Worm (Caenorhabditis elegans): ENCODE measurements around the gene ugt-17.

DNA sequence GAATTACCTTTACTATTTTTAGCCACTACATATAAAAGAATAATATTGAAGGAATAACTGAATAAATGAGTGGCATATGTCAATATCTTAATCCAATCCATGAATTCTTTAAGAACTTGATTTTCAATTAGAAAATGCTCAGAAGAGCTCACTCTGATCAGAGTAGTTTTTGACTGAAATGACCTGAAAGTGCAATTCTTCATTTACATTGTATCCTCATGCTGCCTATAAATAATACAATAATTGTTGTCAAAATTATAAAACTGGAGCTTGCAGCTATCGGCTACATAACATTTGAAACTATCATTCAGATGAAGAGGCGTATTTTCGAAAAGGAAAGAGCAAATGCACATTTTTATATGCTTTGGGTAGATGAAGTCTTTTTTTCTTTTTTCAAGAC lies 17.9 kb upstream of the ugt-17 start, which contains the start of gene srxa-19:
- TF ChIP-seq ceh-19 (GFP tag; optimal IDR thresholded peaks at IDR 0.05) = no peak
- no peak for TF ChIP-seq sdc-2 (tag; optimal IDR thresholded peaks at IDR 0.05)
- TF ChIP-seq nhr-11 (tag; optimal IDR thresholded peaks at IDR 0.05) = no peak
- no peak for TF ChIP-seq Y22D7AL.16 (tag; optimal IDR thresholded peaks at IDR 0.05)
- no peak for TF ChIP-seq ceh-9 (tag; optimal IDR thresholded peaks at IDR 0.05)
- TF ChIP-seq fkh-10 (GFP tag; optimal IDR thresholded peaks at IDR 0.05) = no peak
- no peak for TF ChIP-seq fkh-6 (tag; optimal IDR thresholded peaks at IDR 0.05)
